Fruit fly (Drosophila melanogaster) whole organism, embryonic: ENCODE data around the gene mRF1.

Experiments used
- BtbVII ChIP-seq: fragments of 200-800 bp; sonication (Bioruptor generic); optimal IDR thresholded peaks from 3 replicates; lab custom pipeline; 2017; ENCODE audit warnings: missing biosample characterization, mild to moderate bottlenecking, missing genetic modification characterization
- CG10979 ChIP-seq: fragments of 200-800 bp; sonication (Bioruptor generic); optimal IDR thresholded peaks from 2 replicates; lab custom pipeline; 2018; ENCODE audit warnings: missing biosample characterization, mild to moderate bottlenecking, missing genetic modification characterization, moderate library complexity
- CG11504 ChIP-seq: fragments of 200-800 bp; sonication (Bioruptor generic); optimal IDR thresholded peaks from 3 replicates; lab custom pipeline; 2019; ENCODE audit warnings: missing biosample characterization, mild to moderate bottlenecking, missing genetic modification characterization, moderate library complexity
- CG13123 ChIP-seq: fragments of 200-800 bp; sonication (Bioruptor generic); optimal IDR thresholded peaks from 2 replicates; lab custom pipeline; 2016; ENCODE audit warnings: missing biosample characterization, missing genetic modification characterization
- CG13287 ChIP-seq: fragments of 200-800 bp; sonication (Bioruptor generic); IDR thresholded peaks from 2 replicates; pipeline ENCODE4 v1.3.6; 2022; ENCODE audit warnings: missing biosample characterization, missing genetic modification characterization; ENCODE audit not compliant: partially characterized antibody
- CG15601 ChIP-seq: fragments of 200-800 bp; sonication (Bioruptor generic); optimal IDR thresholded peaks from 3 replicates; lab custom pipeline; 2019; ENCODE audit warnings: missing biosample characterization, mild to moderate bottlenecking, missing genetic modification characterization, moderate library complexity
- CG1602 ChIP-seq: fragments of 200-800 bp; sonication (Bioruptor generic); optimal IDR thresholded peaks from 3 replicates; lab custom pipeline; 2016; ENCODE audit warnings: missing biosample characterization, missing genetic modification characterization
- CG2712 ChIP-seq: fragments of 200-800 bp; optimal IDR thresholded peaks from 3 replicates; lab custom pipeline; 2019; ENCODE audit warnings: missing biosample characterization, mild to moderate bottlenecking, missing genetic modification characterization, moderate library complexity
- CG32767 ChIP-seq: fragments of 200-800 bp; sonication (Bioruptor generic); IDR thresholded peaks from 2 replicates; pipeline ENCODE4 v1.3.6; 2022; ENCODE audit warnings: missing biosample characterization, missing genetic modification characterization
- CG34422 ChIP-seq: fragments of 200-800 bp; sonication (Bioruptor generic); IDR thresholded peaks from 3 replicates; pipeline ENCODE4 v1.3.6; 2022; ENCODE audit warnings: missing biosample characterization, missing genetic modification characterization
- CG4404 ChIP-seq: fragments of 200-800 bp; sonication (Bioruptor generic); IDR thresholded peaks from 2 replicates; pipeline ENCODE4 v1.3.6; 2022; ENCODE audit warnings: missing biosample characterization, missing genetic modification characterization
- CG4617 ChIP-seq: fragments of 200-800 bp; sonication (Bioruptor generic); optimal IDR thresholded peaks from 3 replicates; lab custom pipeline; 2016; ENCODE audit warnings: missing biosample characterization, missing genetic modification characterization, borderline replicate concordance
- CG6765 ChIP-seq: fragments of 200-800 bp; sonication (Bioruptor generic); optimal IDR thresholded peaks from 3 replicates; lab custom pipeline; 2017; ENCODE audit warnings: missing biosample characterization, mild to moderate bottlenecking, missing genetic modification characterization
- CG7271 ChIP-seq: fragments of 200-800 bp; sonication (Bioruptor generic); optimal IDR thresholded peaks from 2 replicates; lab custom pipeline; 2018; ENCODE audit warnings: missing biosample characterization, mild to moderate bottlenecking, missing genetic modification characterization, moderate library complexity
- CG7786 ChIP-seq: fragments of 200-800 bp; sonication (Bioruptor generic); optimal IDR thresholded peaks from 2 replicates; lab custom pipeline; 2016; ENCODE audit warnings: missing biosample characterization, missing genetic modification characterization
- CG7839 ChIP-seq: fragments of 200-800 bp; sonication (Bioruptor generic); optimal IDR thresholded peaks from 3 replicates; lab custom pipeline; 2018; ENCODE audit warnings: missing biosample characterization, mild to moderate bottlenecking, missing genetic modification characterization, moderate library complexity
- CG8765 ChIP-seq: fragments of 200-800 bp; sonication (Bioruptor generic); IDR thresholded peaks from 2 replicates; pipeline ENCODE4 v1.3.6; 2022; ENCODE audit warnings: missing biosample characterization, missing genetic modification characterization
- Dip2 ChIP-seq: fragments of 200-800 bp; sonication (Bioruptor generic); IDR thresholded peaks from 2 replicates; pipeline ENCODE4 v1.3.6; 2022; ENCODE audit warnings: missing biosample characterization, missing genetic modification characterization
- GATAe ChIP-seq: fragments of 200-800 bp; sonication (Bioruptor generic); conservative IDR thresholded peaks from 2 replicates; pipeline ENCODE4 v1.3.6; 2022; ENCODE audit warnings: missing biosample characterization, missing genetic modification characterization
- HmgZ ChIP-seq: fragments of 200-800 bp; sonication (Bioruptor generic); optimal IDR thresholded peaks from 2 replicates; lab custom pipeline; 2018; ENCODE audit warnings: missing biosample characterization, mild to moderate bottlenecking, missing genetic modification characterization
- Hmx ChIP-seq: fragments of 200-800 bp; sonication (Bioruptor generic); optimal IDR thresholded peaks from 2 replicates; lab custom pipeline; 2016; ENCODE audit warnings: missing biosample characterization, missing genetic modification characterization
- Meics ChIP-seq: fragments of 200-800 bp; sonication (Bioruptor generic); optimal IDR thresholded peaks from 2 replicates; lab custom pipeline; 2017; ENCODE audit warnings: missing biosample characterization, mild to moderate bottlenecking, missing genetic modification characterization
- NC2β ChIP-seq: fragments of 200-800 bp; sonication (Bioruptor generic); optimal IDR thresholded peaks from 2 replicates; lab custom pipeline; 2016; ENCODE audit warnings: missing biosample characterization, missing genetic modification characterization
- Neu2 ChIP-seq: fragments of 200-800 bp; sonication (Bioruptor generic); optimal IDR thresholded peaks from 3 replicates; lab custom pipeline; 2016; ENCODE audit warnings: missing biosample characterization, missing genetic modification characterization, borderline replicate concordance
- Optix ChIP-seq: fragments of 200-800 bp; sonication (Bioruptor generic); IDR thresholded peaks from 3 replicates; pipeline ENCODE4 v1.3.6; 2022; ENCODE audit warnings: missing biosample characterization, missing genetic modification characterization
- Side ChIP-seq: fragments of 200-800 bp; sonication (Bioruptor generic); optimal IDR thresholded peaks from 2 replicates; lab custom pipeline; 2016; ENCODE audit warnings: missing biosample characterization, missing genetic modification characterization
- Sin3A ChIP-seq: fragments of >200 bp; optimal IDR thresholded peaks from 2 replicates; lab custom pipeline; 2018
- Taf1 ChIP-seq: fragments of 200-800 bp; sonication (Bioruptor generic); IDR thresholded peaks from 2 replicates; pipeline ENCODE4 v1.3.6; 2022; ENCODE audit warnings: missing biosample characterization, missing genetic modification characterization
- Tbp ChIP-seq: fragments of >200 bp; optimal IDR thresholded peaks from 2 replicates; lab custom pipeline; 2018; ENCODE audit warnings: missing biosample characterization, missing genetic modification characterization
- Trl ChIP-seq, 3 experiments: fragments of >200 bp in 2 of 3; fragments of 200-800 bp in 1 of 3; sonication (Bioruptor generic) in 1 of 3; optimal IDR thresholded peaks; 2 replicates in 1 of 3; 3 replicates in 2 of 3; lab custom pipeline; 2016 to 2017; ENCODE audit warnings: missing biosample characterization in 1 of 3, missing genetic modification characterization in 1 of 3
- bcd ChIP-seq: fragments of 200-800 bp; sonication (Bioruptor generic); optimal IDR thresholded peaks from 2 replicates; lab custom pipeline; 2017; ENCODE audit warnings: missing biosample characterization, mild to moderate bottlenecking, missing genetic modification characterization
- cg ChIP-seq: fragments of 200-800 bp; sonication (Bioruptor generic); optimal IDR thresholded peaks from 3 replicates; lab custom pipeline; 2019; ENCODE audit warnings: missing biosample characterization, mild to moderate bottlenecking, missing genetic modification characterization, moderate library complexity
- corto ChIP-seq: fragments of 200-800 bp; sonication (Bioruptor generic); optimal IDR thresholded peaks from 2 replicates; lab custom pipeline; 2016; ENCODE audit warnings: missing biosample characterization, mild to moderate bottlenecking, missing genetic modification characterization, moderate library complexity
- cwo ChIP-seq: fragments of 200-800 bp; sonication (Bioruptor generic); optimal IDR thresholded peaks from 3 replicates; lab custom pipeline; 2017; ENCODE audit warnings: missing biosample characterization, missing genetic modification characterization, mild to moderate bottlenecking, moderate library complexity, missing genetic modification reagents
- da ChIP-seq: fragments of 200-800 bp; sonication (Bioruptor generic); optimal IDR thresholded peaks from 2 replicates; lab custom pipeline; 2016; ENCODE audit warnings: missing biosample characterization, missing genetic modification characterization
- insv ChIP-seq, 2 experiments: fragments of 200-800 bp; sonication (Bioruptor generic); optimal IDR thresholded peaks; 3 replicates each; lab custom pipeline; 2016 to 2018; ENCODE audit warnings: missing biosample characterization in 2 of 2, missing genetic modification characterization in 2 of 2
- kni ChIP-seq: fragments of 200-800 bp; sonication (Bioruptor generic); optimal IDR thresholded peaks from 3 replicates; lab custom pipeline; 2017; ENCODE audit warnings: mild to moderate bottlenecking, missing biosample characterization, missing genetic modification reagents, missing genetic modification characterization
- lov ChIP-seq, 2 experiments: fragments of 200-800 bp in 1 of 2; fragments of >200 bp in 1 of 2; sonication (Bioruptor generic) in 1 of 2; IDR thresholded peaks in 1 of 2; optimal IDR thresholded peaks in 1 of 2; 2 replicates in 1 of 2; 3 replicates in 1 of 2; pipeline versions ENCODE4 v1.3.6 to Lab custom; 2017 to 2022; ENCODE audit warnings: missing biosample characterization in 1 of 2, missing genetic modification characterization in 1 of 2
- mirr ChIP-seq: fragments of 200-800 bp; sonication (Bioruptor generic); optimal IDR thresholded peaks from 3 replicates; lab custom pipeline; 2018; ENCODE audit warnings: missing biosample characterization, mild to moderate bottlenecking, missing genetic modification characterization
- ranshi ChIP-seq: fragments of 200-800 bp; sonication (Bioruptor generic); IDR thresholded peaks from 2 replicates; pipeline ENCODE4 v1.3.6; 2022; ENCODE audit warnings: missing biosample characterization, missing genetic modification characterization
- rib ChIP-seq: fragments of 200-800 bp; sonication (Bioruptor generic); IDR thresholded peaks from 2 replicates; pipeline ENCODE4 v1.3.6; 2022; ENCODE audit warnings: missing biosample characterization, missing genetic modification characterization
- shn ChIP-seq: fragments of 200-800 bp; sonication (Bioruptor generic); optimal IDR thresholded peaks from 3 replicates; lab custom pipeline; 2016; ENCODE audit warnings: missing biosample characterization, missing genetic modification characterization
- sima ChIP-seq: fragments of 200-800 bp; sonication (Bioruptor generic); optimal IDR thresholded peaks from 2 replicates; lab custom pipeline; 2016; ENCODE audit warnings: missing biosample characterization, missing genetic modification characterization
- sob ChIP-seq: fragments of 200-800 bp; sonication (Bioruptor generic); IDR thresholded peaks from 2 replicates; pipeline ENCODE4 v1.3.6; 2022; ENCODE audit warnings: missing biosample characterization, missing genetic modification characterization
- tap ChIP-seq: fragments of 200-800 bp; optimal IDR thresholded peaks from 3 replicates; lab custom pipeline; 2019; ENCODE audit warnings: missing biosample characterization, mild to moderate bottlenecking, missing genetic modification characterization, moderate library complexity
- toy ChIP-seq: fragments of 200-800 bp; sonication (Bioruptor generic); IDR thresholded peaks from 2 replicates; pipeline ENCODE4 v1.3.6; 2022; ENCODE audit warnings: missing biosample characterization, missing genetic modification characterization
- yki ChIP-seq: fragments of >200 bp; optimal IDR thresholded peaks from 3 replicates; lab custom pipeline; 2018
- zen2 ChIP-seq: fragments of 200-800 bp; sonication (Bioruptor generic); IDR thresholded peaks from 3 replicates; pipeline ENCODE4 v1.3.6; 2022; ENCODE audit warnings: missing biosample characterization, missing genetic modification characterization; ENCODE audit not compliant: partially characterized antibody
- zfh1 ChIP-seq: fragments of 200-800 bp; sonication (Bioruptor generic); IDR thresholded peaks from 3 replicates; pipeline ENCODE4 v1.3.6; 2022; ENCODE audit warnings: missing biosample characterization, missing genetic modification characterization
- zfh2 ChIP-seq: fragments of 200-800 bp; sonication (Bioruptor generic); optimal IDR thresholded peaks from 2 replicates; lab custom pipeline; 2016; ENCODE audit warnings: missing biosample characterization, missing genetic modification characterization

Gene mRF1

dm6 chr2L:13176701-13177249, 43.0 kb upstream of the mRF1 start, which contains the start of the genes Sfmbt and CG5439 (continued):
- TF ChIP-seq GATAe (GFP tag; lab: Robert Waterston, UW) (peak; percentile 22; the same call in 1 of the 2 replicates), CG7839 (tag; lab: Kevin White, UChicago) (no peak), CG6765 (GFP tag; lab: Kevin White, UChicago) (peak; percentile 16), cwo (GFP tag; lab: Kevin White, UChicago) (peak; percentile 55), toy (no peak), Tbp (GFP tag; lab: Kevin White, UChicago) (no peak), CG15601 (tag; lab: Kevin White, UChicago) (no peak), zen2 (GFP tag; lab: Robert Waterston, UW) (no peak), CG4617 (GFP tag; lab: Kevin White, UChicago) (peak; percentile 88), CG1602 (GFP tag; lab: Kevin White, UChicago) (peak; percentile 83), sob (GFP tag; lab: Robert Waterston, UW) (peak; percentile 81), Taf1 (no peak; the same call in 1 of the 2 replicates), sima (GFP tag; lab: Kevin White, UChicago) (no peak), Dip2 (GFP tag; lab: Robert Waterston, UW) (no peak), zfh2 (peak; percentile 94), Side (GFP tag; lab: Kevin White, UChicago) (peak; percentile 54), CG34422 (GFP tag; lab: Robert Waterston, UW) (peak; percentile 70; the same call in 2 of the 3 replicates), cg (GFP tag; lab: Kevin White, UChicago) (no peak), kni (GFP tag; lab: Kevin White, UChicago) (no peak), Meics (peak; percentile 69), Trl (optimal IDR thresholded peaks at IDR 0.05; lab: Kevin White, UChicago) (no peak), Trl (GFP tag; optimal IDR thresholded peaks at IDR 0.05; lab: Kevin White, UChicago) (peak; percentile 82), zfh1 (GFP tag; lab: Robert Waterston, UW) (0 out of 3 replicates have a peak, but pooled peaks have one; percentile 8), CG2712 (tag; lab: Kevin White, UChicago) (peak; percentile 82), CG13287 (GFP tag; lab: Robert Waterston, UW) (peak; percentile 33; the same call in 1 of the 2 replicates), NC2β (peak; percentile 57), HmgZ (peak; percentile 84), yki (no peak), Neu2 (GFP tag; lab: Kevin White, UChicago) (no peak), Sin3A (peak; percentile 96), insv (GFP tag; optimal IDR thresholded peaks at IDR 0.05; lab: Kevin White, UChicago) (peak in 1 of 2 experiments; percentile 53), Optix (0 out of 3 replicates have a peak, but pooled peaks have one; percentile 26), CG13123 (GFP tag; lab: Kevin White, UChicago) (peak; percentile 29), rib (GFP tag; lab: Robert Waterston, UW) (peak; percentile 85), BtbVII (GFP tag; lab: Kevin White, UChicago) (peak; percentile 9), shn (GFP tag; lab: Kevin White, UChicago) (peak; percentile 83), da (GFP tag; lab: Kevin White, UChicago) (peak; percentile 56), ranshi (GFP tag; lab: Robert Waterston, UW) (peak; percentile 38), corto (GFP tag; lab: Kevin White, UChicago) (peak; percentile 29), CG7271 (tag; lab: Kevin White, UChicago) (no peak), CG4404 (GFP tag; lab: Robert Waterston, UW) (peak; percentile 49; the same call in 1 of the 2 replicates), tap (tag; lab: Kevin White, UChicago) (no peak), CG7786 (peak; percentile 77), CG11504 (tag; lab: Kevin White, UChicago) (no peak), lov (optimal IDR thresholded peaks at IDR 0.05; lab: Kevin White, UChicago) (no peak), lov (GFP tag; IDR thresholded peaks at IDR 0.05; lab: Robert Waterston, UW) (no peak), bcd (GFP tag; lab: Kevin White, UChicago) (no peak), CG10979 (tag; lab: Kevin White, UChicago) (peak; percentile 62), mirr (GFP tag; lab: Kevin White, UChicago) (no peak), CG32767 (GFP tag; lab: Robert Waterston, UW) (no peak), CG8765 (GFP tag; lab: Robert Waterston, UW) (0 out of 2 replicates have a peak, but pooled peaks have one; percentile 33), Hmx (peak; percentile 33)
